Fruit fly (Drosophila melanogaster): ENCODE results near the gene CG34447.

CG34447 gene

dm6 chr2L:2375655-2376417 is 44.0 kb downstream of the CG34447 start, which contains the start of gene Atxn7 (continued):
- TF ChIP-seq CG17829 (tag; optimal IDR thresholded peaks at IDR 0.05) (peak; percentile 49), ato (GFP tag; IDR thresholded peaks at IDR 0.05; ENCODE audit: partially characterized antibody) (peak; percentile 96), CoRest (tag; optimal IDR thresholded peaks at IDR 0.05) (peak; percentile 67), H2.0 (GFP tag; IDR thresholded peaks at IDR 0.05) (peak; percentile 8; the same call in 1 of the 2 replicates), CG7928 (GFP tag; optimal IDR thresholded peaks at IDR 0.05) (no peak), Chrac-16 (GFP tag; optimal IDR thresholded peaks at IDR 0.05) (no peak), CG10147 (GFP tag; optimal IDR thresholded peaks at IDR 0.05) (no peak), lbe (GFP tag; optimal IDR thresholded peaks at IDR 0.05) (peak; percentile 73), Xrp1 (GFP tag; IDR thresholded peaks at IDR 0.05) (peak; percentile 30; the same call in 1 of the 2 replicates), Dll (GFP tag; IDR thresholded peaks at IDR 0.05; ENCODE audit: partially characterized antibody) (peak; percentile 92), cwo (GFP tag; optimal IDR thresholded peaks at IDR 0.05) (no peak), pita (GFP tag; optimal IDR thresholded peaks at IDR 0.05) (no peak), Hr51 (GFP tag; optimal IDR thresholded peaks at IDR 0.05) (peak; percentile 45 to 67), sens (GFP tag) (peak; percentile 93), CG11560 (tag; IDR thresholded peaks at IDR 0.05) (peak; percentile 22; the same call in 1 of the 3 replicates), usp (GFP tag; optimal IDR thresholded peaks at IDR 0.05) (no peak), ems (GFP tag; optimal IDR thresholded peaks at IDR 0.05) (peak; percentile 46), tup (GFP tag; optimal IDR thresholded peaks at IDR 0.05) (no peak), BtbVII (GFP tag; optimal IDR thresholded peaks at IDR 0.05) (peak; percentile 33), fru (optimal IDR thresholded peaks at IDR 0.05) (no peak), CG13287 (GFP tag; IDR thresholded peaks at IDR 0.05; ENCODE audit: partially characterized antibody) (peak; percentile 89), chm (GFP tag; IDR thresholded peaks at IDR 0.05) (peak; percentile 90), CG7963 (GFP tag; IDR thresholded peaks at IDR 0.05; ENCODE audit: partially characterized antibody) (peak; percentile 97), CG2116 (GFP tag; optimal IDR thresholded peaks at IDR 0.05) (peak; percentile 93), CG32767 (GFP tag; IDR thresholded peaks at IDR 0.05) (0 out of 2 replicates have a peak, but pooled peaks have one; percentile 25), CG13775 (GFP tag; optimal IDR thresholded peaks at IDR 0.05) (peak; percentile 73), unc-4 (GFP tag; IDR thresholded peaks at IDR 0.05; ENCODE audit: partially characterized antibody) (peak; percentile 88), nmo (GFP tag; optimal IDR thresholded peaks at IDR 0.05) (peak; percentile 73), zen2 (GFP tag; IDR thresholded peaks at IDR 0.05; ENCODE audit: partially characterized antibody) (peak; percentile 97), gro (GFP tag; optimal IDR thresholded peaks at IDR 0.05) (peak; percentile 78), tx (GFP tag; optimal IDR thresholded peaks at IDR 0.05) (peak; percentile 21), sens-2 (GFP tag; IDR thresholded peaks at IDR 0.05) (peak; percentile 50; the same call in 1 of the 2 replicates), hb (GFP tag; IDR thresholded peaks at IDR 0.05; ENCODE audit: partially characterized antibody) (peak; percentile 87), CG10209 (GFP tag; optimal IDR thresholded peaks at IDR 0.05) (peak; percentile 68), vnd (GFP tag; IDR thresholded peaks at IDR 0.05; ENCODE audit: partially characterized antibody) (peak; percentile 83), CG3281 (GFP tag; optimal IDR thresholded peaks at IDR 0.05) (peak; percentile 69), CG13123 (GFP tag; optimal IDR thresholded peaks at IDR 0.05) (no peak), CG13296 (GFP tag; optimal IDR thresholded peaks at IDR 0.05) (peak; percentile 79), ATbp (GFP tag; optimal IDR thresholded peaks at IDR 0.05) (peak; percentile 74), CG17612 (GFP tag; IDR thresholded peaks at IDR 0.05) (no peak; the same call in 1 of the 2 replicates), tna (GFP tag; IDR thresholded peaks at IDR 0.05; ENCODE audit: partially characterized antibody) (peak; percentile 73; the same call in 1 of the 2 replicates), CG12236 (GFP tag; optimal IDR thresholded peaks at IDR 0.05) (peak; percentile 55), CG11085 (GFP tag; IDR thresholded peaks at IDR 0.05) (no peak), CG9727 (GFP tag; optimal IDR thresholded peaks at IDR 0.05) (peak; percentile 77), CG8765 (GFP tag; IDR thresholded peaks at IDR 0.05) (no peak), CG33557 (GFP tag; optimal IDR thresholded peaks at IDR 0.05) (peak; percentile 63), croc (GFP tag; conservative IDR thresholded peaks at IDR 0.05) (no peak), CG10462 (GFP tag; optimal IDR thresholded peaks at IDR 0.05) (peak; percentile 57)

All from whole organism, embryonic.